Worm (Caenorhabditis elegans) whole organism, L1 larva: ENCODE results near the gene ugt-8.

Experiments
- C04F5.9 ChIP-seq: sonication (generic microtip); optimal IDR thresholded peaks from 2 replicates; lab custom pipeline; 2016; ENCODE audit warnings: missing genetic modification characterization, missing compliant biosample characterization
- C16A3.4 ChIP-seq: fragments of 150-350 bp; optimal IDR thresholded peaks from 2 replicates; lab custom pipeline; 2014; ENCODE audit warnings: missing biosample characterization, missing genetic modification characterization
- C34B4.2 ChIP-seq: sonication (generic microtip); optimal IDR thresholded peaks from 2 replicates; lab custom pipeline; 2017; ENCODE audit warnings: mild to moderate bottlenecking, missing genetic modification characterization, missing compliant biosample characterization
- Y116A8C.19 ChIP-seq: sonication (generic microtip); optimal IDR thresholded peaks from 2 replicates; lab custom pipeline; 2016; ENCODE audit warnings: missing compliant biosample characterization, missing genetic modification characterization, borderline replicate concordance
- aha-1 ChIP-seq: fragments of 150-350 bp; optimal IDR thresholded peaks from 2 replicates; lab custom pipeline; 2014; ENCODE audit warnings: missing biosample characterization, missing genetic modification characterization
- alr-1 ChIP-seq: fragments of 200-800 bp; sonication (Bioruptor generic); optimal IDR thresholded peaks from 2 replicates; lab custom pipeline; 2018; ENCODE audit warnings: borderline replicate concordance, mild to moderate bottlenecking, missing genetic modification characterization, missing compliant biosample characterization
- ama-1 ChIP-seq: fragments of 150-350 bp; optimal IDR thresholded peaks from 2 replicates; lab custom pipeline; 2014
- blmp-1 ChIP-seq: fragments of 150-350 bp; optimal IDR thresholded peaks from 2 replicates; lab custom pipeline; 2014; ENCODE audit warnings: missing biosample characterization, missing genetic modification characterization
- ceh-8 ChIP-seq: fragments of 200-800 bp; sonication (Bioruptor generic); optimal IDR thresholded peaks from 2 replicates; lab custom pipeline; 2018; ENCODE audit warnings: mild to moderate bottlenecking, missing genetic modification characterization, moderate library complexity, missing compliant biosample characterization
- ceh-88 ChIP-seq: fragments of 200-800 bp; sonication (Bioruptor generic); IDR thresholded peaks from 2 replicates; pipeline ENCODE4 v1.3.6; 2022; ENCODE audit warnings: missing genetic modification characterization, missing compliant biosample characterization
- dpl-1 ChIP-seq, 3 experiments: fragments of 150-350 bp in 2 of 3; sonication (generic microtip) in 1 of 3; optimal IDR thresholded peaks; 2 replicates each; lab custom pipeline; 2014 to 2017; ENCODE audit warnings: missing biosample characterization in 3 of 3, missing genetic modification characterization in 3 of 3, missing genetic modification reagents in 3 of 3
- fkh-10 ChIP-seq: sonication (generic microtip); optimal IDR thresholded peaks from 2 replicates; lab custom pipeline; 2017; ENCODE audit warnings: missing biosample characterization, missing genetic modification reagents, missing genetic modification characterization
- fos-1 ChIP-seq: fragments of 150-350 bp; optimal IDR thresholded peaks from 2 replicates; lab custom pipeline; 2014; ENCODE audit warnings: missing biosample characterization, missing genetic modification characterization
- grh-1 ChIP-seq: fragments of 200-800 bp; sonication (Bioruptor generic); IDR thresholded peaks from 2 replicates; pipeline ENCODE4 v1.3.6; 2022; ENCODE audit warnings: missing genetic modification reagents, missing genetic modification characterization, missing compliant biosample characterization
- hlh-4 ChIP-seq: sonication (generic microtip); optimal IDR thresholded peaks from 2 replicates; lab custom pipeline; 2016; ENCODE audit warnings: mild to moderate bottlenecking, missing genetic modification characterization, missing compliant biosample characterization
- hpl-2 ChIP-seq: fragments of 150-350 bp; optimal IDR thresholded peaks from 2 replicates; lab custom pipeline; 2014; ENCODE audit warnings: missing biosample characterization, missing genetic modification reagents, missing genetic modification characterization
- jun-1 ChIP-seq: fragments of 150-350 bp; optimal IDR thresholded peaks from 2 replicates; lab custom pipeline; 2014; ENCODE audit warnings: missing biosample characterization, missing genetic modification reagents, missing genetic modification characterization
- lin-14 ChIP-seq: fragments of 200-800 bp; sonication (Bioruptor generic); optimal IDR thresholded peaks from 2 replicates; lab custom pipeline; 2018; ENCODE audit warnings: mild to moderate bottlenecking, missing genetic modification characterization, moderate library complexity, missing compliant biosample characterization
- lin-35 ChIP-seq, 2 experiments: fragments of 150-350 bp; optimal IDR thresholded peaks; 2 replicates each; lab custom pipeline; 2014; ENCODE audit warnings: missing biosample characterization in 2 of 2, missing genetic modification characterization in 2 of 2, missing genetic modification reagents in 2 of 2
- lsy-2 ChIP-seq, 2 experiments: fragments of 150-350 bp; optimal IDR thresholded peaks; 2 replicates each; lab custom pipeline; 2014; ENCODE audit warnings: missing biosample characterization in 2 of 2, missing genetic modification characterization in 2 of 2
- mef-2 ChIP-seq: fragments of 150-350 bp; optimal IDR thresholded peaks from 2 replicates; lab custom pipeline; 2014; ENCODE audit warnings: missing biosample characterization, missing genetic modification characterization
- nhr-19 ChIP-seq: fragments of 200-800 bp; sonication (Bioruptor generic); conservative IDR thresholded peaks from 2 replicates; pipeline ENCODE4 v1.3.6; 2022; ENCODE audit warnings: missing genetic modification characterization, missing compliant biosample characterization
- nhr-20 ChIP-seq: sonication (generic microtip); optimal IDR thresholded peaks from 2 replicates; lab custom pipeline; 2016; ENCODE audit warnings: mild to moderate bottlenecking, missing genetic modification characterization, missing compliant biosample characterization
- nhr-28 ChIP-seq: fragments of 150-350 bp; optimal IDR thresholded peaks from 2 replicates; lab custom pipeline; 2014; ENCODE audit warnings: missing biosample characterization, missing genetic modification characterization
- nhr-47 ChIP-seq: sonication (generic microtip); optimal IDR thresholded peaks from 2 replicates; lab custom pipeline; 2016; ENCODE audit warnings: mild to moderate bottlenecking, missing genetic modification characterization, moderate library complexity, missing compliant biosample characterization
- nhr-71 ChIP-seq: sonication (generic microtip); optimal IDR thresholded peaks from 2 replicates; lab custom pipeline; 2016; ENCODE audit warnings: mild to moderate bottlenecking, missing genetic modification characterization, moderate library complexity, missing compliant biosample characterization
- nhr-90 ChIP-seq: sonication (generic microtip); optimal IDR thresholded peaks from 2 replicates; lab custom pipeline; 2016; ENCODE audit warnings: mild to moderate bottlenecking, missing genetic modification characterization, missing compliant biosample characterization; ENCODE audit not compliant: poor library complexity
- pag-3 ChIP-seq: sonication (generic microtip); optimal IDR thresholded peaks from 2 replicates; lab custom pipeline; 2017; ENCODE audit warnings: missing genetic modification characterization, mild to moderate bottlenecking, missing compliant biosample characterization, antibody characterized with exemption, borderline replicate concordance; ENCODE audit not compliant: insufficient read depth
- pax-3 ChIP-seq: fragments of 200-800 bp; sonication (Bioruptor generic); optimal IDR thresholded peaks from 2 replicates; lab custom pipeline; 2018; ENCODE audit warnings: mild to moderate bottlenecking, missing genetic modification characterization, moderate library complexity, missing compliant biosample characterization
- pqm-1 ChIP-seq: sonication (generic microtip); optimal IDR thresholded peaks from 3 replicates; lab custom pipeline; 2017; ENCODE audit warnings: missing biosample characterization, missing genetic modification characterization
- rnt-1 ChIP-seq: sonication (generic microtip); optimal IDR thresholded peaks from 2 replicates; lab custom pipeline; 2016; ENCODE audit warnings: mild to moderate bottlenecking, missing genetic modification characterization, moderate library complexity, missing compliant biosample characterization
- sox-4 ChIP-seq: sonication (generic microtip); optimal IDR thresholded peaks from 2 replicates; lab custom pipeline; 2016; ENCODE audit warnings: missing genetic modification characterization, missing compliant biosample characterization
- tbx-2 ChIP-seq: sonication (generic microtip); optimal IDR thresholded peaks from 2 replicates; lab custom pipeline; 2016; ENCODE audit warnings: missing genetic modification characterization, missing compliant biosample characterization
- unc-30 ChIP-seq: sonication (generic microtip); optimal IDR thresholded peaks from 2 replicates; lab custom pipeline; 2017; ENCODE audit warnings: missing biosample characterization, missing genetic modification characterization
- unc-86 ChIP-seq: sonication (generic microtip); optimal IDR thresholded peaks from 2 replicates; lab custom pipeline; 2016; ENCODE audit warnings: missing genetic modification characterization, missing compliant biosample characterization
- unc-98 ChIP-seq: fragments of 200-800 bp; sonication (Bioruptor generic); IDR thresholded peaks from 2 replicates; pipeline ENCODE4 v1.3.6; 2022; ENCODE audit warnings: missing genetic modification characterization, missing compliant biosample characterization
- vab-15 ChIP-seq: sonication (generic microtip); optimal IDR thresholded peaks from 2 replicates; lab custom pipeline; 2017; ENCODE audit warnings: missing genotype, mild to moderate bottlenecking, missing genetic modification characterization, missing compliant biosample characterization
- xbp-1 ChIP-seq: sonication (generic microtip); optimal IDR thresholded peaks from 2 replicates; lab custom pipeline; 2016; ENCODE audit warnings: missing genetic modification characterization, missing compliant biosample characterization
- zag-1 ChIP-seq: fragments of 150-350 bp; optimal IDR thresholded peaks from 2 replicates; lab custom pipeline; 2014; ENCODE audit warnings: missing biosample characterization, missing genetic modification characterization
- ztf-11 ChIP-seq, 2 experiments: sonication (generic microtip); optimal IDR thresholded peaks; 2 replicates each; lab custom pipeline; 2016 to 2017; ENCODE audit warnings: missing genetic modification characterization in 2 of 2, missing biosample characterization in 1 of 2, missing compliant biosample characterization in 1 of 2
- ztf-4 ChIP-seq: fragments of 150-350 bp; optimal IDR thresholded peaks from 2 replicates; lab custom pipeline; 2014; ENCODE audit warnings: missing biosample characterization, missing genetic modification characterization

ugt-8 gene

DNA sequence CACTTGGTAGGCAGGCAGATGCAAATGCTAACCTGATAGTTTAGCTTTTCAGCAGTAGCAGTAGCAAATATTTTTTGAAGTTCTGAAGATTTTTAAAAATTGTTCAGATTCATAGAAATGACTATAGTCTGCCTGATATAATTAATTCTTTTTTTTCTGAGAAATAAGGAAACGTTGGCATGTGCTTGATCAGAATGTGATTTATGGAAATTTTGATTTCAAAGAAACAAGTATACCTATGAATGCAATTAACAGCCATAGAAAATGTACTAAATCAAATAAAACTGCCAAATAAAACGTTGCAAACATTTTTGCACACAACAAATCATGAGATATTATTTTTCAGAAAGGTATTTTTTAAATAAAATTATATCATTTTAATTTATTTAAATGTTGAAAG lies 33.1 kb upstream of the ugt-8 start (continued):
- TF ChIP-seq nhr-20 (tag; lab: Kevin White, UChicago) (peak; percentile 11), xbp-1 (tag; lab: Kevin White, UChicago) (no peak), fkh-10 (GFP tag; lab: Kevin White, UChicago) (no peak), unc-98 (GFP tag; lab: Robert Waterston, UW) (no peak), fos-1 (tag; lab: Kevin White, UChicago) (no peak), ama-1 (lab: Kevin White, UChicago) (no peak), Y116A8C.19 (tag; lab: Kevin White, UChicago) (no peak), hlh-4 (peak; percentile 73), lin-35 (GFP tag; optimal IDR thresholded peaks at IDR 0.05; lab: Kevin White, UChicago) (no peak), tbx-2 (no peak), ztf-4 (tag; lab: Kevin White, UChicago) (no peak), aha-1 (tag; lab: Kevin White, UChicago) (no peak), mef-2 (tag; lab: Kevin White, UChicago) (no peak), vab-15 (tag; lab: Kevin White, UChicago) (no peak), unc-30 (tag; lab: Kevin White, UChicago) (no peak), nhr-71 (tag; lab: Kevin White, UChicago) (peak; percentile 52), sox-4 (tag; lab: Kevin White, UChicago) (no peak), unc-86 (tag; lab: Kevin White, UChicago) (no peak), nhr-28 (tag; lab: Kevin White, UChicago) (no peak), rnt-1 (tag; lab: Kevin White, UChicago) (no peak), ceh-8 (GFP tag; lab: Kevin White, UChicago) (no peak), jun-1 (tag; lab: Kevin White, UChicago) (no peak), pqm-1 (tag; lab: Kevin White, UChicago) (no peak), nhr-90 (tag; lab: Kevin White, UChicago) (no peak), zag-1 (no peak), alr-1 (tag; lab: Kevin White, UChicago) (no peak), nhr-19 (GFP tag; lab: Robert Waterston, UW) (no peak), lin-14 (GFP tag; lab: Kevin White, UChicago) (peak; percentile 44), C04F5.9 (tag; lab: Kevin White, UChicago) (no peak), lsy-2 (tag; optimal IDR thresholded peaks at IDR 0.05; lab: Kevin White, UChicago) (no peak), ztf-11 (tag; optimal IDR thresholded peaks at IDR 0.05; lab: Kevin White, UChicago) (no peak), grh-1 (GFP tag; lab: Robert Waterston, UW) (no peak), C16A3.4 (tag; lab: Kevin White, UChicago) (no peak), pax-3 (tag; lab: Kevin White, UChicago) (no peak), hpl-2 (no peak)

ce11 chrV:4871992-4872391 lies 31.7 kb upstream of the ugt-8 start, which contains the start of gene srd-33:
Gene srd-33 (plus strand): TSS chrV:4872292.
- TF ChIP-seq lin-35 (GFP tag; optimal IDR thresholded peaks at IDR 0.05; lab: Kevin White, UChicago) (no peak), nhr-71 (tag; lab: Kevin White, UChicago) (no peak), pag-3 (tag; lab: Kevin White, UChicago) (no peak), pax-3 (tag; lab: Kevin White, UChicago) (no peak), unc-98 (GFP tag; lab: Robert Waterston, UW) (no peak), dpl-1 (GFP tag; optimal IDR thresholded peaks at IDR 0.05; lab: Kevin White, UChicago) (no peak), C34B4.2 (tag; lab: Kevin White, UChicago) (no peak), blmp-1 (tag; lab: Kevin White, UChicago) (no peak), Y116A8C.19 (tag; lab: Kevin White, UChicago) (no peak), hpl-2 (no peak), ceh-88 (GFP tag; lab: Robert Waterston, UW) (no peak), nhr-47 (tag; lab: Kevin White, UChicago) (no peak)
